Worm (Caenorhabditis elegans): ENCODE measurements around the gene sri-47.

DNA sequence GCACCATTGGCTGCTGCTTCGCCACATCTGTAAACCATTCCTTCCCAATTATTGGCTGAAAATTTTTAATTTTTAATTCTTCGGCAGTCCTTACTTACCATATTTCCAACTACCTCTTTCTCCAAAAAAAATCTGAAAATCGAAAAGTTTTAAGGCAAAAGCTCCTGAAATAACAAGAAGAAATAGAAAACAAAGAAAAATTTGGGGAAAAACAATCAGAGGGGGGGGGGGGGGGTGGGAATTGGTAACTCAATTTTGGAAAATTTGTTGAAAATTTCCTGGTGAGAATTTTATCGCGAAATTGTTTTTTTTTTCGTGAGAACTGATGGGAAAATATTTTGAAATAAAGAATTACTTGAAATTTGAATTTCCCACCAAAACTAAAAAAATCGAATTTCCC lies 35.8 kb downstream of the sri-47 start, which contains the start of gene set-11:
- TF ChIP-seq ceh-2 (tag; optimal IDR thresholded peaks at IDR 0.05) (no peak), ztf-16 (tag; optimal IDR thresholded peaks at IDR 0.05) (no peak), nhr-11 (tag; optimal IDR thresholded peaks at IDR 0.05) (no peak), nhr-232 (tag; optimal IDR thresholded peaks at IDR 0.05) (no peak), ref-2 (tag; optimal IDR thresholded peaks at IDR 0.05) (no peak), ama-1 (optimal IDR thresholded peaks at IDR 0.05) (no peak), tbx-2 (tag; optimal IDR thresholded peaks at IDR 0.05) (no peak), pha-4 (tag; optimal IDR thresholded peaks at IDR 0.05) (no peak), pros-1 (tag; optimal IDR thresholded peaks at IDR 0.05) (no peak), pqm-1 (tag; optimal IDR thresholded peaks at IDR 0.05) (no peak), unc-86 (tag; optimal IDR thresholded peaks at IDR 0.05) (no peak)

Measured in whole organism, late embryonic.